Worm (Caenorhabditis elegans): ENCODE measurements around the gene abu-10.

ce11 chrX:3826863-3827262 lies 28.9 kb downstream of the abu-10 start, which contains the start of gene fkh-9:
- no peak for TF ChIP-seq ztf-11 (tag; optimal IDR thresholded peaks at IDR 0.05)
- TF ChIP-seq zfp-2 (tag; optimal IDR thresholded peaks at IDR 0.05), result no peak
- no peak for TF ChIP-seq nhr-28 (tag; optimal IDR thresholded peaks at IDR 0.05)
- TF ChIP-seq dmd-9 (GFP tag; IDR thresholded peaks at IDR 0.05), result no peak
- TF ChIP-seq nhr-10 (tag; optimal IDR thresholded peaks at IDR 0.05), result no peak
- no peak for TF ChIP-seq lim-7 (GFP tag; IDR thresholded peaks at IDR 0.05)
- TF ChIP-seq mdt-29 (GFP tag; IDR thresholded peaks at IDR 0.05), result no peak
